Fruit fly (Drosophila melanogaster): ENCODE measurements around the gene Cmpk.

The Cmpk gene

DNA sequence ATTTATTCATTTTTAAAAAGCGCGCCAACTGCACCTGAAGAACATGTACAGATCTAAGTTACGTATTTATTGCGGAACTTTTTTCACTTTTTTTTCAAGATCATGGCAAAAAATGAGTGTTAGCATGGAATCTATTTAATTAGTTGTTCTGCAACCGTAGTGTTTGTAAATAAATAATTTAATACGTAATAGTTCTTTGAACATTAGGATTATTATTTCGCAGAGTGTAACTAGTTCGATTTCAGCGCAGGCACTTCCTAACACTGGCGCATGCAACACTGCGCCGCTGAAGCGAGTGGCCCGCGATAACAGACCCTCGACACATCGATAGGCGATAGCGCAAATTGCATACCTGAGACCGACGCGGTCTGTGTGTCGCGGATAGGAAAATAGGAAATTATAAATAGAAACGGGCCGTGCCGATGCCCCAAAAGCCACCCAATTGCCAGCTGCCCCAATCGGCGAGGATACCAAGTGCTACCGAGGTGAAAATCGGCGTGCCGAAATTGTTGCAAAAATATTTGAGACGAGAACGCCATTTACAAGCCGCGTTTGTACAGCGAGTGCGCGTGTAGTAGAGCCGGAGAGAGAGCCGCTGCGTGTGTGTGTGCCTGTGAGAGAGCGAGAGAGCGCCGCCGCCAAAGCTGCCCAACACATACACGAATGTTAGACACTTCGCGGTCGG is 13.7 kb downstream of the Cmpk start, which contains the start of gene gro (continued):
- TF ChIP-seq dpn (GFP tag; optimal IDR thresholded peaks at IDR 0.05) (peak; percentile 74 to 83), dati (GFP tag; IDR thresholded peaks at IDR 0.05) (no peak), CG10654 (GFP tag; optimal IDR thresholded peaks at IDR 0.05) (peak; percentile 64), sr (GFP tag; IDR thresholded peaks at IDR 0.05) (0 out of 3 replicates have a peak, but pooled peaks have one; percentile 14), wdn (GFP tag; IDR thresholded peaks at IDR 0.05) (no peak), ab (GFP tag; optimal IDR thresholded peaks at IDR 0.05) (no peak), lab (GFP tag; optimal IDR thresholded peaks at IDR 0.05) (peak; percentile 82), gsb-n (tag; optimal IDR thresholded peaks at IDR 0.05) (peak; percentile 63), fd3F (GFP tag; optimal IDR thresholded peaks at IDR 0.05) (peak; percentile 45), Optix (GFP tag; IDR thresholded peaks at IDR 0.05) (no peak), caup (GFP tag; optimal IDR thresholded peaks at IDR 0.05; ENCODE audit: severe bottlenecking) (peak; percentile 81), CG31224 (GFP tag; IDR thresholded peaks at IDR 0.05) (no peak), CG6654 (GFP tag; optimal IDR thresholded peaks at IDR 0.05) (no peak), Tbp (GFP tag; optimal IDR thresholded peaks at IDR 0.05) (no peak), CG14014 (GFP tag; IDR thresholded peaks at IDR 0.05) (peak; percentile 50), CG2889 (GFP tag; IDR thresholded peaks at IDR 0.05) (no peak), bsh (GFP tag; optimal IDR thresholded peaks at IDR 0.05) (peak in 1 of 2 experiments; percentile 64), Taf1 (GFP tag; IDR thresholded peaks at IDR 0.05) (0 out of 2 replicates have a peak, but pooled peaks have one; percentile 50), CG2199 (GFP tag; IDR thresholded peaks at IDR 0.05) (0 out of 3 replicates have a peak, but pooled peaks have one; percentile 29), unpg (GFP tag; optimal IDR thresholded peaks at IDR 0.05) (peak; percentile 64), B-H2 (GFP tag; optimal IDR thresholded peaks at IDR 0.05) (peak; percentile 78), CG42726 (GFP tag; IDR thresholded peaks at IDR 0.05; ENCODE audit: partially characterized antibody) (peak; percentile 60), ro (GFP tag; IDR thresholded peaks at IDR 0.05) (no peak), CG30020 (tag; optimal IDR thresholded peaks at IDR 0.05) (peak; percentile 43), Atf-2 (GFP tag; optimal IDR thresholded peaks at IDR 0.05) (peak; percentile 43), CG10959 (GFP tag; IDR thresholded peaks at IDR 0.05) (peak; percentile 68), ssp (GFP tag; IDR thresholded peaks at IDR 0.05) (peak; percentile 45), Dref (GFP tag; IDR thresholded peaks at IDR 0.05) (peak; percentile 99), CG10209 (GFP tag; optimal IDR thresholded peaks at IDR 0.05) (peak; percentile 52), crol (GFP tag; IDR thresholded peaks at IDR 0.05) (0 out of 2 replicates have a peak, but pooled peaks have one; percentile 20), Dp (GFP tag; optimal IDR thresholded peaks at IDR 0.05) (peak; percentile 87), CG17829 (tag; optimal IDR thresholded peaks at IDR 0.05) (peak; percentile 69), zfh2 (GFP tag; optimal IDR thresholded peaks at IDR 0.05) (peak; percentile 72), ewg (GFP tag; optimal IDR thresholded peaks at IDR 0.05) (peak; percentile 89), Hey (tag; optimal IDR thresholded peaks at IDR 0.05) (peak; percentile 39), Asciz (GFP tag; optimal IDR thresholded peaks at IDR 0.05) (peak; percentile 9), run (tag; optimal IDR thresholded peaks at IDR 0.05) (no peak), CG18764 (GFP tag; optimal IDR thresholded peaks at IDR 0.05) (peak; percentile 55), tio (GFP tag; optimal IDR thresholded peaks at IDR 0.05) (peak; percentile 19), HLHmδ (GFP tag; optimal IDR thresholded peaks at IDR 0.05) (peak; percentile 89), H15 (GFP tag; IDR thresholded peaks at IDR 0.05) (peak; percentile 49; the same call in 1 of the 3 replicates), insv (GFP tag; optimal IDR thresholded peaks at IDR 0.05) (peak in 1 of 2 experiments; percentile 72), croc (GFP tag; conservative IDR thresholded peaks at IDR 0.05) (peak; percentile 34; the same call in 2 of the 3 replicates), CG3995 (GFP tag; optimal IDR thresholded peaks at IDR 0.05) (peak; percentile 31), CG11723 (GFP tag; optimal IDR thresholded peaks at IDR 0.05) (peak; percentile 70), fd96Cb (tag; optimal IDR thresholded peaks at IDR 0.05) (peak; percentile 27), cas (GFP tag; IDR thresholded peaks at IDR 0.05) (0 out of 2 replicates have a peak, but pooled peaks have one; percentile 48), NC2β (GFP tag; optimal IDR thresholded peaks at IDR 0.05) (peak; percentile 81), CG3163 (GFP tag; optimal IDR thresholded peaks at IDR 0.05) (peak; percentile 65)

Data from whole organism, embryonic.